Worm (Caenorhabditis elegans) whole organism, late embryonic: ENCODE data around the gene Y119D3B.21.

Source experiments
- C08G9.2 ChIP-seq: sonication (generic microtip); optimal IDR thresholded peaks from 2 replicates; lab custom pipeline; 2016; ENCODE audit warnings: mild to moderate bottlenecking, missing genetic modification characterization, moderate library complexity, missing compliant biosample characterization
- C38D4.7 ChIP-seq: fragments of 200-800 bp; sonication (Bioruptor generic); optimal IDR thresholded peaks from 2 replicates; lab custom pipeline; 2018; ENCODE audit warnings: mild to moderate bottlenecking, missing genetic modification characterization, moderate library complexity, missing compliant biosample characterization
- F13H6.1 ChIP-seq: sonication (generic microtip); optimal IDR thresholded peaks from 2 replicates; lab custom pipeline; 2016; ENCODE audit warnings: missing genetic modification characterization, missing compliant biosample characterization
- K09A11.1 ChIP-seq: sonication (generic microtip); optimal IDR thresholded peaks from 2 replicates; lab custom pipeline; 2017; ENCODE audit warnings: antibody characterized with exemption, mild to moderate bottlenecking, missing genetic modification characterization, missing compliant biosample characterization; ENCODE audit not compliant: insufficient read depth
- T23F11.4 ChIP-seq: fragments of 200-800 bp; sonication (Bioruptor generic); optimal IDR thresholded peaks from 2 replicates; lab custom pipeline; 2018; ENCODE audit warnings: mild to moderate bottlenecking, missing genetic modification characterization, missing compliant biosample characterization
- Y22D7AL.16 ChIP-seq: sonication (generic microtip); optimal IDR thresholded peaks from 2 replicates; lab custom pipeline; 2016; ENCODE audit warnings: missing genetic modification characterization, missing compliant biosample characterization
- ama-1 ChIP-seq: fragments of 150-350 bp; optimal IDR thresholded peaks from 2 replicates; lab custom pipeline; 2014
- ceh-19 ChIP-seq: fragments of 200-800 bp; sonication (Bioruptor generic); optimal IDR thresholded peaks from 2 replicates; lab custom pipeline; 2018; ENCODE audit warnings: mild to moderate bottlenecking, missing genetic modification characterization, missing compliant biosample characterization
- ceh-2 ChIP-seq: sonication (generic microtip); optimal IDR thresholded peaks from 2 replicates; lab custom pipeline; 2016; ENCODE audit warnings: missing genotype, missing genetic modification characterization, missing compliant biosample characterization
- ceh-34 ChIP-seq: sonication (generic microtip); optimal IDR thresholded peaks from 2 replicates; lab custom pipeline; 2016; ENCODE audit warnings: mild to moderate bottlenecking, missing genetic modification characterization, missing compliant biosample characterization
- ceh-6 ChIP-seq: fragments of 200-800 bp; sonication (Bioruptor generic); optimal IDR thresholded peaks from 2 replicates; lab custom pipeline; 2018; ENCODE audit warnings: mild to moderate bottlenecking, missing genetic modification characterization, missing compliant biosample characterization
- ceh-9 ChIP-seq: sonication (generic microtip); optimal IDR thresholded peaks from 2 replicates; lab custom pipeline; 2016; ENCODE audit warnings: mild to moderate bottlenecking, missing genetic modification characterization, inconsistent platforms, missing compliant biosample characterization
- che-1 ChIP-seq: sonication (generic microtip); optimal IDR thresholded peaks from 2 replicates; lab custom pipeline; 2016; ENCODE audit warnings: mild to moderate bottlenecking, missing genetic modification characterization, missing compliant biosample characterization
- dve-1 ChIP-seq: sonication (generic microtip); optimal IDR thresholded peaks from 2 replicates; lab custom pipeline; 2017; ENCODE audit warnings: antibody characterized with exemption, mild to moderate bottlenecking, missing genetic modification characterization, missing compliant biosample characterization
- elt-2 ChIP-seq: sonication (generic microtip); optimal IDR thresholded peaks from 2 replicates; lab custom pipeline; 2016; ENCODE audit warnings: missing genetic modification reagents, missing genetic modification characterization, missing compliant biosample characterization
- eyg-1 ChIP-seq: sonication (generic microtip); optimal IDR thresholded peaks from 2 replicates; lab custom pipeline; 2016; ENCODE audit warnings: missing genotype, missing genetic modification characterization, missing compliant biosample characterization
- fax-1 ChIP-seq: sonication (generic microtip); optimal IDR thresholded peaks from 2 replicates; lab custom pipeline; 2016; ENCODE audit warnings: missing genotype, missing genetic modification characterization, missing compliant biosample characterization
- fkh-6 ChIP-seq: sonication (generic microtip); optimal IDR thresholded peaks from 2 replicates; lab custom pipeline; 2016; ENCODE audit warnings: missing genetic modification characterization, missing compliant biosample characterization
- hlh-13 ChIP-seq: fragments of 200-800 bp; sonication (Bioruptor generic); optimal IDR thresholded peaks from 2 replicates; lab custom pipeline; 2018; ENCODE audit warnings: mild to moderate bottlenecking, missing genetic modification characterization, missing compliant biosample characterization
- hlh-6 ChIP-seq: sonication (generic microtip); optimal IDR thresholded peaks from 2 replicates; lab custom pipeline; 2016; ENCODE audit warnings: missing genotype, missing genetic modification characterization, missing compliant biosample characterization
- lin-11 ChIP-seq: fragments of 200-800 bp; sonication (Bioruptor generic); optimal IDR thresholded peaks from 2 replicates; lab custom pipeline; 2018; ENCODE audit warnings: mild to moderate bottlenecking, missing genetic modification characterization, missing compliant biosample characterization
- madf-2 ChIP-seq: sonication (generic microtip); optimal IDR thresholded peaks from 2 replicates; lab custom pipeline; 2017; ENCODE audit warnings: missing genetic modification characterization, missing compliant biosample characterization
- nhr-11 ChIP-seq: fragments of 150-350 bp; optimal IDR thresholded peaks from 2 replicates; lab custom pipeline; 2014; ENCODE audit warnings: missing biosample characterization, missing genetic modification characterization
- npax-4 ChIP-seq: sonication (generic microtip); optimal IDR thresholded peaks from 2 replicates; lab custom pipeline; 2016; ENCODE audit warnings: missing genetic modification characterization, missing compliant biosample characterization
- odd-2 ChIP-seq: sonication (generic microtip); optimal IDR thresholded peaks from 2 replicates; lab custom pipeline; 2017; ENCODE audit warnings: antibody characterized with exemption, mild to moderate bottlenecking, missing genetic modification characterization, missing compliant biosample characterization
- pat-9 ChIP-seq: fragments of 200-800 bp; sonication (Bioruptor generic); optimal IDR thresholded peaks from 2 replicates; lab custom pipeline; 2018; ENCODE audit warnings: mild to moderate bottlenecking, missing genetic modification characterization, moderate library complexity, missing compliant biosample characterization
- pax-1 ChIP-seq: fragments of 150-350 bp; optimal IDR thresholded peaks from 2 replicates; lab custom pipeline; 2014; ENCODE audit warnings: missing biosample characterization, missing genetic modification characterization
- pha-4 ChIP-seq: fragments of 150-350 bp; optimal IDR thresholded peaks from 2 replicates; lab custom pipeline; 2018; ENCODE audit warnings: missing biosample characterization, missing genetic modification reagents, missing genetic modification characterization
- pqm-1 ChIP-seq: sonication (generic microtip); optimal IDR thresholded peaks from 2 replicates; lab custom pipeline; 2016; ENCODE audit warnings: missing genetic modification characterization, missing compliant biosample characterization
- sdc-2 ChIP-seq: sonication (generic microtip); optimal IDR thresholded peaks from 2 replicates; lab custom pipeline; 2016; ENCODE audit warnings: missing genotype, missing genetic modification characterization, missing compliant biosample characterization
- syd-9 ChIP-seq: sonication (generic microtip); optimal IDR thresholded peaks from 2 replicates; lab custom pipeline; 2016; ENCODE audit warnings: mild to moderate bottlenecking, missing genetic modification characterization, moderate library complexity, missing compliant biosample characterization
- ttx-3 ChIP-seq: sonication (generic microtip); optimal IDR thresholded peaks from 2 replicates; lab custom pipeline; 2016; ENCODE audit warnings: missing genetic modification reagents, missing genetic modification characterization, missing compliant biosample characterization
- unc-42 ChIP-seq: sonication (generic microtip); optimal IDR thresholded peaks from 2 replicates; lab custom pipeline; 2016; ENCODE audit warnings: missing genotype, missing genetic modification characterization, missing compliant biosample characterization
- unc-55 ChIP-seq: sonication (generic microtip); optimal IDR thresholded peaks from 2 replicates; lab custom pipeline; 2017; ENCODE audit warnings: missing biosample characterization, missing genetic modification reagents, missing genetic modification characterization
- unc-86 ChIP-seq: sonication (generic microtip); optimal IDR thresholded peaks from 2 replicates; lab custom pipeline; 2016; ENCODE audit warnings: missing genetic modification characterization, missing compliant biosample characterization
- zip-5 ChIP-seq: sonication (generic microtip); optimal IDR thresholded peaks from 2 replicates; lab custom pipeline; 2016; ENCODE audit warnings: missing genetic modification characterization, missing compliant biosample characterization
- ztf-16 ChIP-seq: sonication (generic microtip); optimal IDR thresholded peaks from 2 replicates; lab custom pipeline; 2017; ENCODE audit warnings: missing genetic modification characterization, missing compliant biosample characterization

The Y119D3B.21 gene

DNA sequence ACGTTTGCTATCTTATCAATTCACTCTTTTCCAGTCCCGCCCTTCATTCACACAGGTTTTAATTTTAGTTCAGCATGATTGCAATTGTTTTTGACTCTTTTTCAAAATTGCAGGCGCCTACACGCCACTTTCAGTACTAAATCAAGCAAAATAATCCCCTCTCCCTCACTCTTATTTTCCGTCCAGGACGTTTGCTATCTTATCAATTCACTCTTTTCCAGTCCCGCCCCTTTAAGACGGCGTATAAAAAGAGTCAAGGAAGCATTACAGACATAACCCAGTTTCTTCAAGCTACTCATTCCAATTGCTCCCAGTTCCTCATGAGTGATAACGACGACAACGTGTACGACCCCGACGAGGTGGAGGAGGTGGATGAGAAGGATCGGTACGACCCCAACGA lies at the start of gene Y119D3B.21:
Gene Y119D3B.21, plus strand, starts transcription at position 321 of the 400 bp plus-strand sequence.
- peak; percentile 10 for TF ChIP-seq elt-2 (tag; lab: Kevin White, UChicago)
- no peak for TF ChIP-seq ceh-6
- TF ChIP-seq fax-1 = no peak
- TF ChIP-seq nhr-11 (tag; lab: Kevin White, UChicago) = no peak
- TF ChIP-seq F13H6.1 (tag; lab: Kevin White, UChicago) = no peak
- no peak for TF ChIP-seq ama-1 (lab: Kevin White, UChicago)
- peak; percentile 77 for TF ChIP-seq pqm-1
- no peak for TF ChIP-seq ttx-3 (tag; lab: Kevin White, UChicago)

DNA sequence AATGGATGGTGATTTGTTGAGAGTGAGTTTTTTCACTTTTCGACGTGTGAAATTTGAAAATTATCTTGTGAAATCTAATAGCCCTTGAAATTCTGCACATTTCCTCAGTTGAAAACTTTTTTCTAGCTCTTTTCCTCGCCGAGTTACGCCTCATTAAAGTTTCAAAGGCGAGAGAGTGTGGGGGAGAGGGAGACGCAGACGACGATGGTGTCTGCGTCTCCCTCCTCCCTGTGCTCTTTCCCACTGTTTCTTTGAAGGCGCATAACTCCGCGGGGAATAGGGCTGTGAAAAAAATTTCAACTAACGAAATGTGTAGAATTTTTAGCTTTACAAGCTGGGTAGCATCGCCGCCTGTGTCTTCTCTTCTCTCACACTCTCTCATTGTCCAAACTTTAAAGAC lies 48.4 kb upstream of the Y119D3B.21 start:
- TF ChIP-seq ceh-9 (tag; lab: Kevin White, UChicago) = no peak
- no peak for TF ChIP-seq elt-2 (tag; lab: Kevin White, UChicago)

ce11 chrIII:1169622-1170021 lies 45.2 kb upstream of the Y119D3B.21 start:
- no peak for TF ChIP-seq ama-1 (lab: Kevin White, UChicago)
- TF ChIP-seq sdc-2 (tag; lab: Kevin White, UChicago) = no peak
- no peak for TF ChIP-seq pat-9 (tag; lab: Kevin White, UChicago)
- TF ChIP-seq dve-1 (tag; lab: Kevin White, UChicago) = peak; percentile 66
- no peak for TF ChIP-seq che-1 (tag; lab: Kevin White, UChicago)
- no peak for TF ChIP-seq nhr-11 (tag; lab: Kevin White, UChicago)

ce11 chrIII:1173331-1173730 lies 41.5 kb upstream of the Y119D3B.21 start:
- TF ChIP-seq ceh-19 (GFP tag; lab: Kevin White, UChicago) (no peak), C38D4.7 (GFP tag; lab: Kevin White, UChicago) (no peak), odd-2 (no peak), ceh-2 (tag; lab: Kevin White, UChicago) (no peak), T23F11.4 (GFP tag; lab: Kevin White, UChicago) (no peak), fax-1 (no peak), unc-55 (GFP tag; lab: Kevin White, UChicago) (no peak), ceh-6 (no peak), unc-42 (tag; lab: Kevin White, UChicago) (no peak), hlh-6 (tag; lab: Kevin White, UChicago) (no peak), pha-4 (tag; lab: Kevin White, UChicago) (no peak), ztf-16 (tag; lab: Kevin White, UChicago) (no peak), hlh-13 (GFP tag; lab: Kevin White, UChicago) (no peak), C08G9.2 (tag; lab: Kevin White, UChicago) (no peak), pax-1 (no peak), syd-9 (no peak), fkh-6 (tag; lab: Kevin White, UChicago) (no peak), ceh-34 (tag; lab: Kevin White, UChicago) (no peak)

DNA sequence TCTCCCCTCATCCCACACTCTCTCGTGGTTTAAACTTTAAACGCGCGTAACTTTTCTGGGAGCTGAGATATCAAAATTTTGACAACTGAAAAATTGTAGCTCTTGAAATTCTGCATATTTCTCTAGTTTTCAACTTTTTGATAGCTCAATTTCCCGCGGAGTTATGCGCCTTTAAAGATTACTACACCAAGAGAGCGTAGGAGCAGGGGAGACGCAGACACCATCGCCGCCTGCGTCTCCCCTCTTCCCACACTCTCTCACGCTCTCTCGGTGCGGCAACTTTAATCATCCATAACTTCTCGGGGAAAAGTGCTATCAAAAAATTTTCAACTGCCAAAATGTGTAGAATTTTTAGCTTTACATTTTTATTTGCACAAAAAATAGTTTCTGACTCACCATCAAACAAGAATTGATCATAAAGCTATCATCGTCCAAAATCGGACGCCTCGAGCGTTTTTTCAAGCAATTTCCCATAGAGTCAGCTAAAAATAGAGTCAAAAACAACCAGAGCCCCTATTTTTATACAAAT lies 38.7 kb upstream of the Y119D3B.21 start, which contains the start of gene eak-3:
Gene eak-3, minus strand, starts transcription at position 479 of the 529 bp plus-strand sequence.
- no peak for TF ChIP-seq unc-86 (tag; lab: Kevin White, UChicago)
- no peak for TF ChIP-seq K09A11.1 (tag; lab: Kevin White, UChicago)
- no peak for TF ChIP-seq lin-11
- no peak for TF ChIP-seq ztf-16 (tag; lab: Kevin White, UChicago)
- TF ChIP-seq eyg-1 (tag; lab: Kevin White, UChicago) = no peak
- no peak for TF ChIP-seq npax-4 (tag; lab: Kevin White, UChicago)
- TF ChIP-seq pqm-1 = no peak
- no peak for TF ChIP-seq Y22D7AL.16 (tag; lab: Kevin White, UChicago)
- TF ChIP-seq sdc-2 (tag; lab: Kevin White, UChicago) = no peak
- no peak for TF ChIP-seq unc-42 (tag; lab: Kevin White, UChicago)
- no peak for TF ChIP-seq T23F11.4 (GFP tag; lab: Kevin White, UChicago)
- no peak for TF ChIP-seq ceh-34 (tag; lab: Kevin White, UChicago)
- no peak for TF ChIP-seq hlh-6 (tag; lab: Kevin White, UChicago)
- no peak for TF ChIP-seq ttx-3 (tag; lab: Kevin White, UChicago)
- TF ChIP-seq zip-5 (tag; lab: Kevin White, UChicago) = no peak
- no peak for TF ChIP-seq madf-2 (tag; lab: Kevin White, UChicago)
